Worm (Caenorhabditis elegans) whole organism, early embryonic: ENCODE data around the gene btb-16.

Source experiments
- B0310.2 ChIP-seq: sonication (generic microtip); optimal IDR thresholded peaks from 2 replicates; lab custom pipeline; 2016; ENCODE audit warnings: mild to moderate bottlenecking, missing genetic modification characterization, missing compliant biosample characterization
- F13C5.2 ChIP-seq: sonication (generic microtip); optimal IDR thresholded peaks from 2 replicates; lab custom pipeline; 2017; ENCODE audit warnings: mild to moderate bottlenecking, missing genetic modification characterization, inconsistent platforms, missing compliant biosample characterization
- aly-1 ChIP-seq: sonication (generic microtip); optimal IDR thresholded peaks from 2 replicates; lab custom pipeline; 2016; ENCODE audit warnings: missing genetic modification characterization, missing compliant biosample characterization
- ama-1 ChIP-seq: fragments of 150-350 bp; optimal IDR thresholded peaks from 2 replicates; lab custom pipeline; 2014
- ceh-36 ChIP-seq: sonication (generic microtip); optimal IDR thresholded peaks from 2 replicates; lab custom pipeline; 2016; ENCODE audit warnings: missing genetic modification characterization, inconsistent platforms, missing compliant biosample characterization
- flt-1 ChIP-seq: fragments of 200-800 bp; sonication (Bioruptor generic); IDR thresholded peaks from 2 replicates; pipeline ENCODE4 v1.3.6; 2022; ENCODE audit warnings: missing genetic modification characterization, missing compliant biosample characterization
- hmbx-1 ChIP-seq: sonication (generic microtip); optimal IDR thresholded peaks from 2 replicates; lab custom pipeline; 2016; ENCODE audit warnings: mild to moderate bottlenecking, missing genetic modification characterization, missing compliant biosample characterization
- hmg-4 ChIP-seq: fragments of 200-800 bp; sonication (Bioruptor generic); optimal IDR thresholded peaks from 2 replicates; lab custom pipeline; 2018; ENCODE audit warnings: mild to moderate bottlenecking, missing genetic modification characterization, missing compliant biosample characterization
- hnd-1 ChIP-seq: sonication (generic microtip); optimal IDR thresholded peaks from 2 replicates; lab custom pipeline; 2016; ENCODE audit warnings: missing genetic modification characterization, missing compliant biosample characterization
- scrt-1 ChIP-seq: fragments of 200-800 bp; sonication (Bioruptor generic); IDR thresholded peaks from 2 replicates; pipeline ENCODE4 v1.3.6; 2022; ENCODE audit warnings: missing genetic modification characterization, missing compliant biosample characterization
- sea-1 ChIP-seq: fragments of 200-800 bp; sonication (Bioruptor generic); conservative IDR thresholded peaks from 2 replicates; pipeline ENCODE4 v1.3.6; 2022; ENCODE audit warnings: missing genetic modification characterization, missing compliant biosample characterization
- tra-4 ChIP-seq: sonication (generic microtip); optimal IDR thresholded peaks from 2 replicates; lab custom pipeline; 2017; ENCODE audit warnings: missing genetic modification characterization, missing compliant biosample characterization

DNA sequence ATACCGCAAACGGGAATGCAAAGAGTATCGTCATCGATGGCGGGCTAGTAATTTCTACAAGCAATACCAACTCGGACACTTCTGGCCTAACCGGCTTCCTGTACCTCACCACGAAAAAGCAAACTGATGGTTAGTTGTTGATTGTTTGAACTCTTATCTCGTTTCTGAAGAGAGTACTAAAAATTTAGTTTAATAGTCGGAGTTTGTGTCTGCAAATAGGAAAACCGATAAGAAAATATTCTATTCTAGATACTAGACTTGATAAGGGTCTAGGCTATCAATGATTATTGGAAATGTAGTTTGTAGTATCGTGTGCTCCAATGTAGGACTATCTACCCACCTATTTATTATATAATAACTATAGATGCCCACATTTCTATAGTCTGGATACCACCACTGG is 22.2 kb downstream of the btb-16 start:
- no peak for TF ChIP-seq sea-1 (GFP tag; lab: Robert Waterston, UW)
- no peak for TF ChIP-seq tra-4 (tag; lab: Kevin White, UChicago)
- no peak for TF ChIP-seq ama-1 (lab: Kevin White, UChicago)
- no peak for TF ChIP-seq aly-1 (tag; lab: Kevin White, UChicago)
- TF ChIP-seq flt-1 (GFP tag; lab: Robert Waterston, UW), result no peak
- no peak for TF ChIP-seq hmbx-1 (tag; lab: Kevin White, UChicago)
- TF ChIP-seq F13C5.2 (tag; lab: Kevin White, UChicago), result no peak
- TF ChIP-seq hmg-4 (GFP tag; lab: Kevin White, UChicago), result no peak
- no peak for TF ChIP-seq B0310.2 (tag; lab: Kevin White, UChicago)
- TF ChIP-seq ceh-36 (tag; lab: Kevin White, UChicago), result no peak
- TF ChIP-seq hnd-1 (tag; lab: Kevin White, UChicago), result no peak
- TF ChIP-seq scrt-1 (GFP tag; lab: Robert Waterston, UW), result no peak
